Fruit fly (Drosophila melanogaster): ENCODE results near the gene Ir85a.

Ir85a gene

DNA sequence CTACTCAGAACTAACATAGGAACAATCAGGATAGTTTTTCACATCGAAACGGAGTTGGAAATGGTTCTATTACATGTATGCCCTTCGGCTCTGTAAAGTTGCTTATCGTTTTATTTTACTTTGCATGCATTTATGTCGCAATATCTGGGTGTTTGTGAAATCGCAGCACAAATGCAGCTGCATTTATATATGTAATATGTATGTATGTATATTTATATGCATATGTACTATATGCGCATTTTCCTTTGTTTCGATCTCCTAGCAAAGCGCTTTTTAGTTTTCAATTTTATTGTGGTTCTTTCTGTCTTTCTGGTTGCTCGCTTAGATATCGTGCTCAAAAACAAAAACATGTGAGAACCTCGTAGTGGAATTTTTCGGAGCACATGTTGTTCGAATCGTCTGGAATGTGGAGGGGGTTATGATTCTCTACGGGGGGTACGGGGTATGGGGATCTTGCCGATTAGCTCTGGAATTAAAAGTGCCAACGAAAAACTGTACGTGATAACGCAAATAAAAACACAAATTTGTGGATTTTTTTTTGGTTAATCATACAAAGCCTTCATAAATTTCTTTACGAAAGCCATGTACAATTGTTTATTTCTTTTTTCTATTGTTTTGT, 19.7 kb downstream of the Ir85a start (continued):
- no peak for TF ChIP-seq CG34224 (GFP tag; IDR thresholded peaks at IDR 0.05; ENCODE audit: partially characterized antibody)
- TF ChIP-seq Atf6 (GFP tag; IDR thresholded peaks at IDR 0.05): peak; percentile 49
- no peak for TF ChIP-seq Max (GFP tag; optimal IDR thresholded peaks at IDR 0.05)
- TF ChIP-seq MTF-1 (GFP tag; optimal IDR thresholded peaks at IDR 0.05; ENCODE audit: borderline replicate concordance): no peak
- peak; percentile 81 for TF ChIP-seq CG10543 (GFP tag; optimal IDR thresholded peaks at IDR 0.05)
- TF ChIP-seq CG6765 (GFP tag; optimal IDR thresholded peaks at IDR 0.05): peak; percentile 10
- TF ChIP-seq trh (GFP tag; optimal IDR thresholded peaks at IDR 0.05): no peak
- peak; percentile 64 for TF ChIP-seq CG12769 (tag; optimal IDR thresholded peaks at IDR 0.05)
- peak in 1 of 3 experiments; percentile 32 for TF ChIP-seq Stat92E (GFP tag; optimal IDR thresholded peaks at IDR 0.05)
- peak; percentile 8 for TF ChIP-seq sens (GFP tag)
- TF ChIP-seq cwo (GFP tag; optimal IDR thresholded peaks at IDR 0.05): peak; percentile 80
- peak; percentile 13 for TF ChIP-seq Fer3 (tag; optimal IDR thresholded peaks at IDR 0.05)
- peak; percentile 51 for TF ChIP-seq abd-A (tag; optimal IDR thresholded peaks at IDR 0.05)
- TF ChIP-seq HLHmδ (GFP tag; optimal IDR thresholded peaks at IDR 0.05): no peak
- peak; percentile 89 for TF ChIP-seq crol (GFP tag; IDR thresholded peaks at IDR 0.05)
- peak; percentile 69 for TF ChIP-seq Vsx1 (GFP tag; optimal IDR thresholded peaks at IDR 0.05)
- no peak for TF ChIP-seq CG4328 (GFP tag; optimal IDR thresholded peaks at IDR 0.05)
- peak; percentile 12 for TF ChIP-seq caup (GFP tag; optimal IDR thresholded peaks at IDR 0.05; ENCODE audit: severe bottlenecking)
- TF ChIP-seq sd (tag; optimal IDR thresholded peaks at IDR 0.05): peak; percentile 99
- TF ChIP-seq ems (GFP tag; optimal IDR thresholded peaks at IDR 0.05): no peak
- TF ChIP-seq CG34376 (GFP tag; optimal IDR thresholded peaks at IDR 0.05): peak; percentile 72
- no peak for TF ChIP-seq tap (tag; optimal IDR thresholded peaks at IDR 0.05)
- 0 out of 2 replicates have a peak, but pooled peaks have one; percentile 5 for TF ChIP-seq Xrp1 (GFP tag; IDR thresholded peaks at IDR 0.05)
- TF ChIP-seq chm (GFP tag; IDR thresholded peaks at IDR 0.05): 0 out of 2 replicates have a peak, but pooled peaks have one; percentile 46
- TF ChIP-seq rib (GFP tag; IDR thresholded peaks at IDR 0.05): peak; percentile 34; the same call in 1 of the 2 replicates
- TF ChIP-seq Oaz (GFP tag; IDR thresholded peaks at IDR 0.05): no peak
- peak; percentile 51 for TF ChIP-seq B-H2 (GFP tag; optimal IDR thresholded peaks at IDR 0.05)
- TF ChIP-seq CG1233 (GFP tag; optimal IDR thresholded peaks at IDR 0.05): peak; percentile 18
- TF ChIP-seq bigmax (GFP tag; optimal IDR thresholded peaks at IDR 0.05): peak; percentile 20
- TF ChIP-seq eyg (GFP tag; optimal IDR thresholded peaks at IDR 0.05): no peak
- no peak for TF ChIP-seq CG11504 (tag; optimal IDR thresholded peaks at IDR 0.05)
- no peak for TF ChIP-seq H15 (GFP tag; IDR thresholded peaks at IDR 0.05)
- peak; percentile 48 for TF ChIP-seq CG18599 (GFP tag; optimal IDR thresholded peaks at IDR 0.05)
- TF ChIP-seq zfh1 (GFP tag; IDR thresholded peaks at IDR 0.05): 0 out of 3 replicates have a peak, but pooled peaks have one; percentile 23
- TF ChIP-seq Fer1 (GFP tag; optimal IDR thresholded peaks at IDR 0.05): peak; percentile 36
- TF ChIP-seq Bteb2 (GFP tag; optimal IDR thresholded peaks at IDR 0.05): no peak
- peak; percentile 36 for TF ChIP-seq lab (GFP tag; optimal IDR thresholded peaks at IDR 0.05)
- TF ChIP-seq CG4360 (GFP tag; IDR thresholded peaks at IDR 0.05): 0 out of 2 replicates have a peak, but pooled peaks have one; percentile 24
- peak; percentile 67; the same call in 1 of the 3 replicates for TF ChIP-seq CG2199 (GFP tag; IDR thresholded peaks at IDR 0.05)
- TF ChIP-seq HLH4C (GFP tag; IDR thresholded peaks at IDR 0.05; ENCODE audit: partially characterized antibody): no peak

All from whole organism, embryonic.